Worm (Caenorhabditis elegans) whole organism, L1 larva: ENCODE results near the gene F22B5.10.

ENCODE experiments used
- C04F5.9 ChIP-seq: sonication (generic microtip); optimal IDR thresholded peaks from 2 replicates; lab custom pipeline; 2016; ENCODE audit warnings: missing genetic modification characterization, missing compliant biosample characterization
- C34B4.2 ChIP-seq: sonication (generic microtip); optimal IDR thresholded peaks from 2 replicates; lab custom pipeline; 2017; ENCODE audit warnings: mild to moderate bottlenecking, missing genetic modification characterization, missing compliant biosample characterization
- F16B12.6 ChIP-seq: fragments of 150-350 bp; optimal IDR thresholded peaks from 2 replicates; lab custom pipeline; 2014; ENCODE audit warnings: missing biosample characterization, missing genetic modification characterization
- Y116A8C.19 ChIP-seq: sonication (generic microtip); optimal IDR thresholded peaks from 2 replicates; lab custom pipeline; 2016; ENCODE audit warnings: missing compliant biosample characterization, missing genetic modification characterization, borderline replicate concordance
- alr-1 ChIP-seq: fragments of 200-800 bp; sonication (Bioruptor generic); optimal IDR thresholded peaks from 2 replicates; lab custom pipeline; 2018; ENCODE audit warnings: borderline replicate concordance, mild to moderate bottlenecking, missing genetic modification characterization, missing compliant biosample characterization
- ama-1 ChIP-seq: fragments of 150-350 bp; optimal IDR thresholded peaks from 2 replicates; lab custom pipeline; 2014
- blmp-1 ChIP-seq: fragments of 150-350 bp; optimal IDR thresholded peaks from 2 replicates; lab custom pipeline; 2014; ENCODE audit warnings: missing biosample characterization, missing genetic modification characterization
- ceh-63 ChIP-seq: fragments of 200-800 bp; sonication (Bioruptor generic); optimal IDR thresholded peaks from 2 replicates; lab custom pipeline; 2018; ENCODE audit warnings: mild to moderate bottlenecking, missing genetic modification characterization, missing compliant biosample characterization
- ceh-88 ChIP-seq: fragments of 200-800 bp; sonication (Bioruptor generic); IDR thresholded peaks from 2 replicates; pipeline ENCODE4 v1.3.6; 2022; ENCODE audit warnings: missing genetic modification characterization, missing compliant biosample characterization
- ceh-90 ChIP-seq: sonication (generic microtip); optimal IDR thresholded peaks from 2 replicates; lab custom pipeline; 2016; ENCODE audit warnings: missing genetic modification characterization, missing compliant biosample characterization
- dpl-1 ChIP-seq, 3 experiments: fragments of 150-350 bp in 2 of 3; sonication (generic microtip) in 1 of 3; optimal IDR thresholded peaks; 2 replicates each; lab custom pipeline; 2014 to 2017; ENCODE audit warnings: missing biosample characterization in 3 of 3, missing genetic modification characterization in 3 of 3, missing genetic modification reagents in 3 of 3
- dsc-1 ChIP-seq: sonication (generic microtip); optimal IDR thresholded peaks from 2 replicates; lab custom pipeline; 2016; ENCODE audit warnings: mild to moderate bottlenecking, missing genetic modification characterization, missing compliant biosample characterization
- efl-1 ChIP-seq, 4 experiments: fragments of 150-350 bp; optimal IDR thresholded peaks in 3 of 4; peaks in 1 of 4; 1 replicate in 1 of 4; 2 replicates in 3 of 4; lab custom pipeline; 2014; ENCODE audit warnings: missing biosample characterization in 2 of 4, missing genetic modification characterization in 2 of 4, missing genetic modification reagents in 2 of 4
- efl-3 ChIP-seq: fragments of 200-800 bp; sonication (Bioruptor generic); optimal IDR thresholded peaks from 2 replicates; lab custom pipeline; 2018; ENCODE audit warnings: mild to moderate bottlenecking, missing genetic modification characterization, missing compliant biosample characterization
- elt-2 ChIP-seq: sonication (generic microtip); optimal IDR thresholded peaks from 2 replicates; lab custom pipeline; 2016; ENCODE audit warnings: missing genetic modification characterization, mild to moderate bottlenecking, inconsistent platforms, missing compliant biosample characterization, missing genetic modification reagents
- fkh-10 ChIP-seq: sonication (generic microtip); optimal IDR thresholded peaks from 2 replicates; lab custom pipeline; 2017; ENCODE audit warnings: missing biosample characterization, missing genetic modification reagents, missing genetic modification characterization
- fkh-8 ChIP-seq: sonication (generic microtip); optimal IDR thresholded peaks from 2 replicates; lab custom pipeline; 2016; ENCODE audit warnings: mild to moderate bottlenecking, missing genetic modification characterization, missing compliant biosample characterization
- hlh-17 ChIP-seq: fragments of 200-800 bp; sonication (Bioruptor generic); optimal IDR thresholded peaks from 2 replicates; lab custom pipeline; 2018; ENCODE audit warnings: missing genetic modification characterization, mild to moderate bottlenecking, missing compliant biosample characterization, moderate library complexity, borderline replicate concordance
- hlh-4 ChIP-seq: sonication (generic microtip); optimal IDR thresholded peaks from 2 replicates; lab custom pipeline; 2016; ENCODE audit warnings: mild to moderate bottlenecking, missing genetic modification characterization, missing compliant biosample characterization
- hpl-2 ChIP-seq: fragments of 150-350 bp; optimal IDR thresholded peaks from 2 replicates; lab custom pipeline; 2014; ENCODE audit warnings: missing biosample characterization, missing genetic modification reagents, missing genetic modification characterization
- isw-1 ChIP-seq: fragments of 200-800 bp; sonication (Bioruptor generic); IDR thresholded peaks from 2 replicates; pipeline ENCODE4 v1.3.6; 2022; ENCODE audit warnings: missing genetic modification characterization, missing compliant biosample characterization
- lin-13 ChIP-seq: fragments of 150-350 bp; optimal IDR thresholded peaks from 2 replicates; lab custom pipeline; 2014; ENCODE audit warnings: missing biosample characterization, missing genetic modification reagents, missing genetic modification characterization
- lin-14 ChIP-seq: fragments of 200-800 bp; sonication (Bioruptor generic); optimal IDR thresholded peaks from 2 replicates; lab custom pipeline; 2018; ENCODE audit warnings: mild to moderate bottlenecking, missing genetic modification characterization, moderate library complexity, missing compliant biosample characterization
- lin-15B ChIP-seq: fragments of 150-350 bp; sonication (generic microtip); optimal IDR thresholded peaks from 3 replicates; lab custom pipeline; 2014; ENCODE audit warnings: missing biosample characterization, missing genetic modification characterization
- lin-35 ChIP-seq, 2 experiments: fragments of 150-350 bp; optimal IDR thresholded peaks; 2 replicates each; lab custom pipeline; 2014; ENCODE audit warnings: missing biosample characterization in 2 of 2, missing genetic modification characterization in 2 of 2, missing genetic modification reagents in 2 of 2
- lin-39 ChIP-seq: fragments of 150-350 bp; optimal IDR thresholded peaks from 2 replicates; lab custom pipeline; 2014; ENCODE audit warnings: missing biosample characterization, missing genetic modification reagents, missing genetic modification characterization
- lir-3 ChIP-seq: sonication (generic microtip); optimal IDR thresholded peaks from 2 replicates; lab custom pipeline; 2016; ENCODE audit warnings: mild to moderate bottlenecking, missing genetic modification characterization, moderate library complexity, missing compliant biosample characterization; ENCODE audit not compliant: poor library complexity
- lsy-2 ChIP-seq, 2 experiments: fragments of 150-350 bp; optimal IDR thresholded peaks; 2 replicates each; lab custom pipeline; 2014; ENCODE audit warnings: missing biosample characterization in 2 of 2, missing genetic modification characterization in 2 of 2
- mab-9 ChIP-seq: fragments of 200-800 bp; sonication (Bioruptor generic); IDR thresholded peaks from 2 replicates; pipeline ENCODE4 v1.3.6; 2022; ENCODE audit warnings: missing genetic modification reagents, missing genetic modification characterization, missing compliant biosample characterization
- mdl-1 ChIP-seq, 2 experiments: fragments of 150-350 bp; optimal IDR thresholded peaks; 2 replicates each; lab custom pipeline; 2014 to 2017; ENCODE audit warnings: missing biosample characterization in 2 of 2, missing genetic modification characterization in 2 of 2, inconsistent platforms in 1 of 2
- mep-1 ChIP-seq: fragments of 150-350 bp; optimal IDR thresholded peaks from 2 replicates; lab custom pipeline; 2014; ENCODE audit warnings: missing biosample characterization, missing genetic modification characterization
- nhr-12 ChIP-seq: sonication (generic microtip); optimal IDR thresholded peaks from 2 replicates; lab custom pipeline; 2017; ENCODE audit warnings: missing biosample characterization, missing genetic modification characterization
- nhr-19 ChIP-seq: fragments of 200-800 bp; sonication (Bioruptor generic); conservative IDR thresholded peaks from 2 replicates; pipeline ENCODE4 v1.3.6; 2022; ENCODE audit warnings: missing genetic modification characterization, missing compliant biosample characterization
- nhr-20 ChIP-seq: sonication (generic microtip); optimal IDR thresholded peaks from 2 replicates; lab custom pipeline; 2016; ENCODE audit warnings: mild to moderate bottlenecking, missing genetic modification characterization, missing compliant biosample characterization
- nhr-237 ChIP-seq: fragments of 150-350 bp; optimal IDR thresholded peaks from 2 replicates; lab custom pipeline; 2014; ENCODE audit warnings: missing biosample characterization, missing genetic modification characterization
- nhr-28 ChIP-seq: fragments of 150-350 bp; optimal IDR thresholded peaks from 2 replicates; lab custom pipeline; 2014; ENCODE audit warnings: missing biosample characterization, missing genetic modification characterization
- nhr-47 ChIP-seq: sonication (generic microtip); optimal IDR thresholded peaks from 2 replicates; lab custom pipeline; 2016; ENCODE audit warnings: mild to moderate bottlenecking, missing genetic modification characterization, moderate library complexity, missing compliant biosample characterization
- nhr-71 ChIP-seq: sonication (generic microtip); optimal IDR thresholded peaks from 2 replicates; lab custom pipeline; 2016; ENCODE audit warnings: mild to moderate bottlenecking, missing genetic modification characterization, moderate library complexity, missing compliant biosample characterization
- nhr-76 ChIP-seq: sonication (generic microtip); optimal IDR thresholded peaks from 2 replicates; lab custom pipeline; 2017; ENCODE audit warnings: missing biosample characterization, missing genetic modification characterization
- nhr-77 ChIP-seq: fragments of 150-350 bp; optimal IDR thresholded peaks from 2 replicates; lab custom pipeline; 2014; ENCODE audit warnings: missing biosample characterization, missing genetic modification characterization
- nhr-85 ChIP-seq: sonication (generic microtip); peaks from one replicate; lab custom pipeline; 2016; ENCODE audit warnings: missing genetic modification characterization, inconsistent platforms, missing compliant biosample characterization
- rnt-1 ChIP-seq: sonication (generic microtip); optimal IDR thresholded peaks from 2 replicates; lab custom pipeline; 2016; ENCODE audit warnings: mild to moderate bottlenecking, missing genetic modification characterization, moderate library complexity, missing compliant biosample characterization
- snpc-4 ChIP-seq: fragments of 150-350 bp; optimal IDR thresholded peaks from 2 replicates; lab custom pipeline; 2014; ENCODE audit warnings: missing biosample characterization, missing genetic modification characterization
- snu-23 ChIP-seq: sonication (generic microtip); optimal IDR thresholded peaks from 2 replicates; lab custom pipeline; 2016; ENCODE audit warnings: missing genetic modification characterization, missing compliant biosample characterization
- sox-4 ChIP-seq: sonication (generic microtip); optimal IDR thresholded peaks from 2 replicates; lab custom pipeline; 2016; ENCODE audit warnings: missing genetic modification characterization, missing compliant biosample characterization
- swsn-7 ChIP-seq: sonication (generic microtip); optimal IDR thresholded peaks from 2 replicates; lab custom pipeline; 2016; ENCODE audit warnings: missing genetic modification characterization, missing compliant biosample characterization
- vab-15 ChIP-seq: sonication (generic microtip); optimal IDR thresholded peaks from 2 replicates; lab custom pipeline; 2017; ENCODE audit warnings: missing genotype, mild to moderate bottlenecking, missing genetic modification characterization, missing compliant biosample characterization
- xbp-1 ChIP-seq: sonication (generic microtip); optimal IDR thresholded peaks from 2 replicates; lab custom pipeline; 2016; ENCODE audit warnings: missing genetic modification characterization, missing compliant biosample characterization
- zip-4 ChIP-seq: fragments of 200-800 bp; sonication (Bioruptor generic); optimal IDR thresholded peaks from 2 replicates; lab custom pipeline; 2018; ENCODE audit warnings: mild to moderate bottlenecking, missing genetic modification characterization, moderate library complexity, missing compliant biosample characterization
- ztf-11 ChIP-seq, 2 experiments: sonication (generic microtip); optimal IDR thresholded peaks; 2 replicates each; lab custom pipeline; 2016 to 2017; ENCODE audit warnings: missing genetic modification characterization in 2 of 2, missing biosample characterization in 1 of 2, missing compliant biosample characterization in 1 of 2

The F22B5.10 gene

DNA sequence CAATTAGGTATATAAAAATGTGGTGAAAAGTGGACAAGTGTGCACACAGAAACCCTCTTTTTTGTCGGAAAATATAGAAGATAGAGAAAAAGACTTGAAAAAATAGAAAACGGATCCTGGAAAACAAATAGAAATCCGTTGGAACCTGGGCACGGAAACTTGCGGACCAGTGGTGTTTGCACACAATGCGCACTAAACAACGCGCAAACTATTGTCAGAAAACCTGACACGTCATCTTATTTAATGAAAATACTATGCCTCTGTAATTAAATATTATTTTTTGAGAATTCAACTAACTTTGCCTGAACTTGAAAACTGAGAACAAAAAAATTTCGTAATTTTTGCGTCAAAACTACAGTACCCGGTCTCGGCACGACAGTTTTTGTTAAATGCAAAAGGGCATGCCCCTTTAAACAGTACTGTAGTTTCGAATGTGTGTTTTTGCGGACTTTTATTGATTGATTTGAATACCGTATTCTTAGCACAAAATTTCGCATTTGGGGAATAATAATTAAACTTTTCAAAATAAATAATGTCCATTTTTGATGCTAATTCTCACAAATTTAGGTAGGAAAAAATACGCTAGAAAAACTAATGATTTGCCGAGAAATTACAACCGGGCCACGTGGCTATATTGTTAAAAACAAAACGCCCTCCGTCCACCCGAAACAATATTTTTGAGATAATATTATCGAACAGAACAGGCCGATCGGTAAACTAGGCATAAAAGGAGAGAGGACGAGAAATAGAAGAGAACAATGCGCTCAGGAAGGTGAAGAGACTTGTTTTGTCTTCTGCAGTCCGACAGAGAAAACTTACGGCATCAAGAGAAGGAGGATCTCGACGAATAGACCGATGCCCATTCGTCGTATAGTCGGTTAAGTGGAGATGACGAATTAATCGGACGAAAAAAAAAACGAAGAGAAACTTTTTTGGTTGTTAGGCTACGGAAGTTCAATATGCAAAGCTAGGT, 37.7 kb upstream of the F22B5.10 start:
- peak; percentile 23 to 35 for TF ChIP-seq lin-35 (GFP tag; optimal IDR thresholded peaks at IDR 0.05; lab: Kevin White, UChicago)
- TF ChIP-seq nhr-28 (tag; lab: Kevin White, UChicago): no peak
- TF ChIP-seq dpl-1 (GFP tag; optimal IDR thresholded peaks at IDR 0.05; lab: Kevin White, UChicago): peak in 2 of 3 experiments; percentile 20 to 42
- peak; percentile 79 for TF ChIP-seq blmp-1 (tag; lab: Kevin White, UChicago)
- no peak for TF ChIP-seq hpl-2 (GFP tag; lab: Kevin White, UChicago)
- no peak for TF ChIP-seq nhr-20 (tag; lab: Kevin White, UChicago)
- TF ChIP-seq mep-1: peak; percentile 68
- TF ChIP-seq zip-4 (GFP tag; lab: Kevin White, UChicago): no peak
- TF ChIP-seq alr-1 (tag; lab: Kevin White, UChicago): no peak
- no peak for TF ChIP-seq ceh-63
- no peak for TF ChIP-seq snpc-4 (tag; lab: Kevin White, UChicago)
- no peak for TF ChIP-seq mab-9 (GFP tag; lab: Robert Waterston, UW)
- no peak for TF ChIP-seq lin-15B (tag; lab: Kevin White, UChicago)
- no peak for TF ChIP-seq nhr-237 (tag; lab: Kevin White, UChicago)
- no peak for TF ChIP-seq lin-39 (tag; lab: Kevin White, UChicago)
- TF ChIP-seq lir-3 (tag; lab: Kevin White, UChicago): no peak
- no peak for TF ChIP-seq nhr-47
- TF ChIP-seq fkh-8 (tag; lab: Kevin White, UChicago): no peak
- TF ChIP-seq hlh-17 (GFP tag; lab: Kevin White, UChicago): no peak
- peak; percentile 36 for TF ChIP-seq snu-23 (GFP tag; lab: Kevin White, UChicago)
- no peak for TF ChIP-seq ceh-88
- no peak for TF ChIP-seq nhr-76 (tag; lab: Kevin White, UChicago)
- TF ChIP-seq efl-3: no peak
- TF ChIP-seq lsy-2 (tag; optimal IDR thresholded peaks at IDR 0.05; lab: Kevin White, UChicago): peak in 1 of 2 experiments; percentile 41
- no peak for TF ChIP-seq C04F5.9
- TF ChIP-seq Y116A8C.19 (tag; lab: Kevin White, UChicago): no peak
- no peak for TF ChIP-seq rnt-1
- TF ChIP-seq ztf-11 (tag; optimal IDR thresholded peaks at IDR 0.05; lab: Kevin White, UChicago): no peak
- TF ChIP-seq swsn-7 (tag; lab: Kevin White, UChicago): no peak
- TF ChIP-seq nhr-12 (tag; lab: Kevin White, UChicago): no peak
- peak; percentile 84 for TF ChIP-seq F16B12.6 (tag; lab: Kevin White, UChicago)
- TF ChIP-seq xbp-1: peak; percentile 38
- no peak for TF ChIP-seq vab-15 (tag; lab: Kevin White, UChicago)
- TF ChIP-seq ama-1: no peak
- no peak for TF ChIP-seq hlh-4 (tag; lab: Kevin White, UChicago)
- TF ChIP-seq efl-1 (optimal IDR thresholded peaks at IDR 0.05; lab: Kevin White, UChicago): peak; percentile 12 to 40
- TF ChIP-seq efl-1 (GFP tag; optimal IDR thresholded peaks at IDR 0.05 in 1 of 2; lab: Kevin White, UChicago): peak in 1 of 2 experiments; percentile 26
- no peak for TF ChIP-seq sox-4 (tag; lab: Kevin White, UChicago)
- no peak for TF ChIP-seq elt-2 (tag; lab: Kevin White, UChicago)
- TF ChIP-seq mdl-1 (tag; optimal IDR thresholded peaks at IDR 0.05; lab: Kevin White, UChicago): no peak
- TF ChIP-seq nhr-85 (tag; lab: Kevin White, UChicago): peak; percentile 59
- TF ChIP-seq isw-1 (GFP tag; lab: Robert Waterston, UW): no peak
- TF ChIP-seq nhr-77: no peak
- TF ChIP-seq dsc-1 (tag; lab: Kevin White, UChicago): no peak
- TF ChIP-seq ceh-90: no peak
- no peak for TF ChIP-seq C34B4.2 (tag; lab: Kevin White, UChicago)
- no peak for TF ChIP-seq fkh-10
- TF ChIP-seq nhr-71: no peak
- TF ChIP-seq lin-14 (GFP tag; lab: Kevin White, UChicago): peak; percentile 47
- no peak for TF ChIP-seq nhr-19 (GFP tag; lab: Robert Waterston, UW)
- TF ChIP-seq lin-13 (GFP tag; lab: Kevin White, UChicago): no peak
